Fruit fly (Drosophila melanogaster): ENCODE data around the gene Alp12.

Alp12 gene

DNA sequence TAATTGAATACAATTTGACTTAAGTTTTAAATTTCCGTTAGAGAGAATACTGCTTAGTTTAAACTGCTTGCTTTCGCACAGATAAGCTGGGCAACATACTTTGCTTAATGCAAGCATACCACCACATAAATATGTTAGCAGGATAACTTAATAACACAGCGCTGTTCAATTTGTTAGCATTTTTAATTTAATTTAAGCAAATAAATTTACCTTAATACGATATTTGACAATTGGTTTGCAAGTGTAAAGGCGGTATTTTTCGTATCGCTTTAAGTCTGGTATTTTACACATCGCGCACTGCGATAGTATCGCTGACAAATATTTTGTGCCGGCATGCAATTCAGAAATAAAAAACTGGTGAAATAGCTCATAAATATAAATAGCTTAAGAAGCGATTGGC lies 6.5 kb downstream of the Alp12 start, which contains the start of gene RtcB (continued):
- TF ChIP-seq da (GFP tag; optimal IDR thresholded peaks at IDR 0.05) (no peak), yki (optimal IDR thresholded peaks at IDR 0.05) (no peak), ap (GFP tag; IDR thresholded peaks at IDR 0.05) (no peak), CG2129 (GFP tag; IDR thresholded peaks at IDR 0.05; ENCODE audit: partially characterized antibody) (peak; percentile 96), E2f1 (GFP tag; IDR thresholded peaks at IDR 0.05) (no peak), CG10431 (GFP tag; optimal IDR thresholded peaks at IDR 0.05) (no peak), cas (GFP tag; IDR thresholded peaks at IDR 0.05) (no peak), CG6654 (GFP tag; optimal IDR thresholded peaks at IDR 0.05) (no peak), odd (GFP tag; optimal IDR thresholded peaks at IDR 0.05) (no peak), CG17802 (tag; optimal IDR thresholded peaks at IDR 0.05) (peak; percentile 9), CG10366 (GFP tag; IDR thresholded peaks at IDR 0.05) (no peak), ro (GFP tag; IDR thresholded peaks at IDR 0.05) (no peak), br (optimal IDR thresholded peaks at IDR 0.05) (no peak), CG14014 (GFP tag; IDR thresholded peaks at IDR 0.05) (no peak), Blimp-1 (GFP tag; optimal IDR thresholded peaks at IDR 0.05) (no peak), fu2 (GFP tag; optimal IDR thresholded peaks at IDR 0.05) (no peak), sim (GFP tag; IDR thresholded peaks at IDR 0.05) (no peak), CG16815 (GFP tag; optimal IDR thresholded peaks at IDR 0.05) (no peak), hbn (GFP tag; IDR thresholded peaks at IDR 0.05; ENCODE audit: partially characterized antibody) (peak; percentile 94), CG4360 (GFP tag; IDR thresholded peaks at IDR 0.05) (no peak), CG1647 (GFP tag; optimal IDR thresholded peaks at IDR 0.05) (no peak), CG9437 (GFP tag; optimal IDR thresholded peaks at IDR 0.05) (no peak), CG32532 (GFP tag; IDR thresholded peaks at IDR 0.05) (0 out of 2 replicates have a peak, but pooled peaks have one; percentile 21), CoRest (tag; optimal IDR thresholded peaks at IDR 0.05) (peak; percentile 71), HHEX (GFP tag; optimal IDR thresholded peaks at IDR 0.05) (no peak), CG7556 (GFP tag; optimal IDR thresholded peaks at IDR 0.05) (no peak), CG10565 (GFP tag; optimal IDR thresholded peaks at IDR 0.05) (no peak), CG4424 (GFP tag; optimal IDR thresholded peaks at IDR 0.05) (no peak), chinmo (GFP tag; IDR thresholded peaks at IDR 0.05; ENCODE audit: partially characterized antibody) (peak; percentile 87), nau (GFP tag; optimal IDR thresholded peaks at IDR 0.05) (no peak), pum (GFP tag; optimal IDR thresholded peaks at IDR 0.05) (no peak), dmrt11E (tag; optimal IDR thresholded peaks at IDR 0.05) (no peak), CG8359 (GFP tag; optimal IDR thresholded peaks at IDR 0.05; ENCODE audit: borderline replicate concordance) (no peak), chn (GFP tag; optimal IDR thresholded peaks at IDR 0.05) (no peak), fd64A (GFP tag; optimal IDR thresholded peaks at IDR 0.05) (no peak), ham (GFP tag; IDR thresholded peaks at IDR 0.05) (no peak), CG7786 (GFP tag; optimal IDR thresholded peaks at IDR 0.05) (no peak), CG9876 (GFP tag; optimal IDR thresholded peaks at IDR 0.05) (no peak), chif (GFP tag; optimal IDR thresholded peaks at IDR 0.05) (no peak), CG12299 (tag; optimal IDR thresholded peaks at IDR 0.05) (no peak), eyg (GFP tag; optimal IDR thresholded peaks at IDR 0.05) (no peak), dati (GFP tag; IDR thresholded peaks at IDR 0.05) (no peak)

DNA sequence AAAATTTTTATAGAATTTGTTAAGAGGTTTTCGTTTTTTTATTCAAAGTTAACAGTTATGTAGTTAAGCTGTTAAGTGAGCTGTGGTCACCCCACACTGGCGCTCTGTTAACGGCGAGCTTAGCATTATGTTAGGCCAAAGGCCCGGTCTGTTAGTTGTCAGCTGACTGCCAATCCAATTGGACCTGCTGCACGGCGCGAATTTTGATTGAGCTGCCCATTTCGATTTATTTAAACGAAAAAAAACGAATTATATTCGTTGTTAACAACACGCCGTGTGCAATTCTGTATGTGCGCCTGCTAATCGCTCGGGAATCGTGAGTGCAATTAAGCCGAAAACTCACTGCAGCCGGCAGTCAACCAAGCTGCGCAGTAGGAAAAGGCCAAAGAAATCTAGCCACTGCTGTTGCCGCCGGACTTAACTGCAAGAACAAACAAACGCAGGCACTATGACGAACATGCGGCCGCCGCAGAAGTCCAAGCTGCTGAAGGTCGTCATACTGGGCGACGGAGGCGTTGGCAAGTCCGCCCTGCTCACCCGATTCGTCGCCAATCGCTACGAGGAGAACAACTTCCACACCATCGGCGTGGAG lies 8.7 kb downstream of the Alp12 start, which contains the start of gene Rab9:
Rab9 (plus strand) TSS at position 151 of the 592 bp plus-strand sequence.
- TF ChIP-seq Kr (GFP tag; optimal IDR thresholded peaks at IDR 0.05) = no peak
- TF ChIP-seq chinmo (GFP tag; IDR thresholded peaks at IDR 0.05; ENCODE audit: partially characterized antibody) = peak; percentile 86; the same call in 1 of the 4 replicates
- TF ChIP-seq crp (GFP tag; optimal IDR thresholded peaks at IDR 0.05) = peak in 1 of 2 experiments; percentile 75
- TF ChIP-seq lab (GFP tag; optimal IDR thresholded peaks at IDR 0.05) = no peak
- TF ChIP-seq E2f2 (GFP tag; IDR thresholded peaks at IDR 0.05) = peak; percentile 69
- 0 out of 3 replicates have a peak, but pooled peaks have one; percentile 43 for TF ChIP-seq mld (GFP tag; IDR thresholded peaks at IDR 0.05; ENCODE audit: partially characterized antibody)
- TF ChIP-seq CG13287 (GFP tag; IDR thresholded peaks at IDR 0.05; ENCODE audit: partially characterized antibody) = peak; percentile 26; the same call in 1 of the 2 replicates
- 0 out of 2 replicates have a peak, but pooled peaks have one; percentile 7 for TF ChIP-seq lmd (GFP tag; IDR thresholded peaks at IDR 0.05)
- peak; percentile 68 for TF ChIP-seq Med (GFP tag)
- TF ChIP-seq Dp (GFP tag; optimal IDR thresholded peaks at IDR 0.05) = peak; percentile 53
- TF ChIP-seq CoRest (tag; optimal IDR thresholded peaks at IDR 0.05) = no peak
- TF ChIP-seq CG2120 (GFP tag; optimal IDR thresholded peaks at IDR 0.05) = no peak
- 0 out of 2 replicates have a peak, but pooled peaks have one; percentile 16 for TF ChIP-seq wdn (GFP tag; IDR thresholded peaks at IDR 0.05)

Data from whole organism, embryonic.